Fruit fly (Drosophila melanogaster): ENCODE measurements around the gene CheA87a.

DNA sequence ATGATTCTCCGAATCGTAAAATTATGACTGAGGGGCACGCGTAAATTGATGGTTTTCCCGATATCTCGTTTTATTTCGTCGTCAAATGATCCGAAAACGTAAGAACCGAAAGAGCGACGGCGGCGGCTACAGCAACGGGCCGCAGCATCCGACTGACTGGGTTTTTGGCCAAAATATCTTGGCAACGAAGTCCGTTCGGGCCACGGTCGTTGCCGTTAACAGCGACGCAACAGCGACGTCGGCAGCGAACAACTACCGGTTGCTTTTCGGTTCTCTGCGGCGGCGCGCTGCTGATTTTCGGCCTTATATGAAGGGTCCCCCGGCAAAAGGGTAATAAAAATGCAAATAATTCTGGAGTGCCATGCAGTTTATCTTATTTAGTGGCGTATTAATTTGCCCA lies 35.4 kb upstream of the CheA87a start, which contains the start of gene PK2-R2:
- no peak for TF ChIP-seq dpn (GFP tag; optimal IDR thresholded peaks at IDR 0.05)
- no peak for TF ChIP-seq zen2 (GFP tag; IDR thresholded peaks at IDR 0.05; ENCODE audit: partially characterized antibody)
- TF ChIP-seq ttk (GFP tag; IDR thresholded peaks at IDR 0.05) = no peak
- no peak for TF ChIP-seq gfzf (GFP tag; optimal IDR thresholded peaks at IDR 0.05)
- no peak for TF ChIP-seq psq (GFP tag; optimal IDR thresholded peaks at IDR 0.05)
- TF ChIP-seq luna (GFP tag; optimal IDR thresholded peaks at IDR 0.05) = no peak
- TF ChIP-seq CG3163 (GFP tag; optimal IDR thresholded peaks at IDR 0.05) = no peak
- no peak for TF ChIP-seq zf30C (GFP tag; optimal IDR thresholded peaks at IDR 0.05)
- no peak for TF ChIP-seq gcm2 (GFP tag; optimal IDR thresholded peaks at IDR 0.05)
- no peak for TF ChIP-seq MESR4 (GFP tag; optimal IDR thresholded peaks at IDR 0.05)

Data from whole organism, embryonic.